Worm (Caenorhabditis elegans) whole organism, L2 larva: ENCODE data around the gene pcyt-1.

Experiments used
- F13H6.1 ChIP-seq: sonication (generic microtip); optimal IDR thresholded peaks from 2 replicates; lab custom pipeline; 2016; ENCODE audit warnings: missing genetic modification characterization, missing compliant biosample characterization
- R02D3.7 ChIP-seq: fragments of 150-350 bp; optimal IDR thresholded peaks from 2 replicates; lab custom pipeline; 2014; ENCODE audit warnings: missing biosample characterization, missing genetic modification characterization
- egl-27 ChIP-seq: sonication (generic microtip); optimal IDR thresholded peaks from 3 replicates; lab custom pipeline; 2017; ENCODE audit warnings: missing biosample characterization, missing genetic modification reagents, missing genetic modification characterization
- elt-3 ChIP-seq: sonication (generic microtip); optimal IDR thresholded peaks from 2 replicates; lab custom pipeline; 2017; ENCODE audit warnings: missing biosample characterization, missing genetic modification characterization
- lsy-2 ChIP-seq, 2 experiments: fragments of 150-350 bp in 1 of 2; sonication (generic microtip) in 1 of 2; optimal IDR thresholded peaks; 2 replicates each; lab custom pipeline; 2014 to 2017; ENCODE audit warnings: missing biosample characterization in 2 of 2, missing genetic modification characterization in 2 of 2
- nhr-12 ChIP-seq: fragments of 150-350 bp; optimal IDR thresholded peaks from 2 replicates; lab custom pipeline; 2014; ENCODE audit warnings: missing biosample characterization, missing genetic modification characterization
- nhr-237 ChIP-seq: fragments of 150-350 bp; optimal IDR thresholded peaks from 2 replicates; lab custom pipeline; 2014; ENCODE audit warnings: missing biosample characterization, missing genetic modification characterization
- unc-62 ChIP-seq: fragments of 150-350 bp; optimal IDR thresholded peaks from 2 replicates; lab custom pipeline; 2014; ENCODE audit warnings: missing biosample characterization, missing genetic modification reagents, missing genetic modification characterization
- zag-1 ChIP-seq: fragments of 150-350 bp; optimal IDR thresholded peaks from 2 replicates; lab custom pipeline; 2014; ENCODE audit warnings: missing biosample characterization, missing genetic modification characterization
- ztf-11 ChIP-seq: sonication (generic microtip); optimal IDR thresholded peaks from 2 replicates; lab custom pipeline; 2017; ENCODE audit warnings: missing biosample characterization, missing genetic modification characterization

DNA sequence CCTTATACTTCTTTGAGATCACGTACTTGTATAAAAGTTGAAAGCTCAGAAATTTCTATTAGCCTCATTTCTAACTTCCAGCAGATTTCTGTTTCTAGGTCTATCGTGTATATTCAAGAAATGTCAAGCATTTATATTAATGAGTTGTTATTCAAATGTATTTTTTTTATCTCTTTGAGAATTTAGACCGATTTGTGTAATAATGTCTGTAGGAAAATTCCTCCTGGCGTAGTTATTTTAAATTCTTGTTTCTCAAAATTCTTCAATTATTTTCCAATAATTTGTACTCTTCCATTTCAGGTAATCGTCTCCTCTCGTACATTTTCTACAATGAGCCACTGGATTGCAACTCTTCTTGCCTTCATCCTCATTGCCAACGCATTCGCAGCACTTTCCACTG lies 55.2 kb downstream of the pcyt-1 start, which contains the start of gene nlp-61:
- TF ChIP-seq zag-1 (no peak), ztf-11 (tag; lab: Kevin White, UChicago) (no peak), R02D3.7 (tag; lab: Kevin White, UChicago) (no peak), lsy-2 (tag; optimal IDR thresholded peaks at IDR 0.05; lab: Kevin White, UChicago) (no peak), egl-27 (tag; lab: Kevin White, UChicago) (no peak), nhr-237 (tag; lab: Kevin White, UChicago) (no peak), F13H6.1 (tag; lab: Kevin White, UChicago) (no peak), nhr-12 (tag; lab: Kevin White, UChicago) (no peak), unc-62 (no peak), elt-3 (tag; lab: Kevin White, UChicago) (no peak)
